Worm (Caenorhabditis elegans): ENCODE measurements around the gene ipla-2.

DNA sequence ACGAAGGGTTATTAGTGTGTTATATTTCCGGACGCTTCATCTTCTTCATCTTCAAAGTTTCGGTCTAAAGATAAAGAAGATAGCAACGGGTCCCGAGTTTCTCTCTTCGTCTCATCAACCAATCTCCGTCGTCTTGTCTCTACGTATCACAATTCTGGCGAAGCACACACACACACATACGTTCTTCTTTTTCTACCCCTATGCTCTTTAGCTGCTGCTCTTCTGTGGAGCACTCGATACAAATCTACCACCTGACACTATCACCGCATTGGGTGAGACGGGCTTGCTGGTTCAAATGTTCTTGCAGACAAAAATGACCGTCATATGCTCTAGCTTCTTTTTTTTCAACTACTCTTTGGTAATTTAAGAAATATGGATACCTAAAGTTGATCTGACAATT lies 5.5 kb downstream of the ipla-2 start:
- TF ChIP-seq nhr-76 (tag; optimal IDR thresholded peaks at IDR 0.05) (no peak), lsy-2 (tag; optimal IDR thresholded peaks at IDR 0.05) (no peak)
